Worm (Caenorhabditis elegans) whole organism, L4 larva: ENCODE results near the gene F11C1.10.

Source experiments
- F49E8.2 ChIP-seq: sonication (generic microtip); optimal IDR thresholded peaks from 2 replicates; lab custom pipeline; 2016; ENCODE audit warnings: missing compliant biosample characterization, mild to moderate bottlenecking, missing genetic modification characterization, borderline replicate concordance
- T20F7.1 ChIP-seq: fragments of 200-800 bp; sonication (Bioruptor generic); optimal IDR thresholded peaks from 2 replicates; lab custom pipeline; 2018; ENCODE audit warnings: mild to moderate bottlenecking, missing genetic modification characterization, missing compliant biosample characterization
- ZK546.5 ChIP-seq, 2 experiments: sonication (generic microtip); optimal IDR thresholded peaks; 2 replicates each; lab custom pipeline; 2017; ENCODE audit warnings: missing biosample characterization in 2 of 2, missing genetic modification characterization in 2 of 2
- aha-1 ChIP-seq: fragments of 150-350 bp; peaks from one replicate; lab custom pipeline; 2014; ENCODE audit warnings: missing biosample characterization, missing genetic modification characterization
- aly-2 ChIP-seq: sonication (generic microtip); optimal IDR thresholded peaks from 2 replicates; lab custom pipeline; 2018; ENCODE audit warnings: missing biosample characterization, missing genetic modification characterization
- ama-1 ChIP-seq: fragments of 150-350 bp; optimal IDR thresholded peaks from 2 replicates; lab custom pipeline; 2014; ENCODE audit warnings: inconsistent platforms, mixed read lengths
- attf-4 ChIP-seq: sonication (generic microtip); optimal IDR thresholded peaks from 3 replicates; lab custom pipeline; 2017; ENCODE audit warnings: missing biosample characterization, missing genetic modification characterization
- ceh-28 ChIP-seq: fragments of 150-350 bp; optimal IDR thresholded peaks from 2 replicates; lab custom pipeline; 2014; ENCODE audit warnings: missing biosample characterization, missing genetic modification reagents, missing genetic modification characterization
- ceh-32 ChIP-seq: sonication (generic microtip); optimal IDR thresholded peaks from 2 replicates; lab custom pipeline; 2016; ENCODE audit warnings: mild to moderate bottlenecking, missing genetic modification characterization, missing compliant biosample characterization; ENCODE audit not compliant: poor library complexity
- ceh-82 ChIP-seq: sonication (generic microtip); optimal IDR thresholded peaks from 2 replicates; lab custom pipeline; 2017; ENCODE audit warnings: missing biosample characterization, missing genetic modification characterization
- ces-1 ChIP-seq: fragments of 150-350 bp; sonication (generic microtip); optimal IDR thresholded peaks from 4 replicates; lab custom pipeline; 2014; ENCODE audit warnings: missing biosample characterization, missing genetic modification reagents, missing genetic modification characterization
- egl-43 ChIP-seq: fragments of 200-800 bp; sonication (Bioruptor generic); IDR thresholded peaks from 2 replicates; pipeline ENCODE4 v1.3.6; 2022; ENCODE audit warnings: missing genetic modification reagents, missing genetic modification characterization, missing compliant biosample characterization
- fkh-10 ChIP-seq: fragments of 150-350 bp; optimal IDR thresholded peaks from 2 replicates; lab custom pipeline; 2014; ENCODE audit warnings: missing biosample characterization, missing genetic modification reagents, missing genetic modification characterization
- fos-1 ChIP-seq: fragments of 150-350 bp; optimal IDR thresholded peaks from 2 replicates; lab custom pipeline; 2014; ENCODE audit warnings: missing biosample characterization, missing genetic modification characterization
- gei-8 ChIP-seq: fragments of 200-800 bp; sonication (Bioruptor generic); optimal IDR thresholded peaks from 2 replicates; lab custom pipeline; 2018; ENCODE audit warnings: mild to moderate bottlenecking, missing genetic modification characterization, missing compliant biosample characterization
- lim-7 ChIP-seq: fragments of 200-800 bp; sonication (Bioruptor generic); IDR thresholded peaks from 2 replicates; pipeline ENCODE4 v1.3.6; 2022; ENCODE audit warnings: missing genetic modification characterization, missing compliant biosample characterization
- lin-38 ChIP-seq: fragments of 200-800 bp; sonication (Bioruptor generic); IDR thresholded peaks from 2 replicates; pipeline ENCODE4 v1.3.6; 2022; ENCODE audit warnings: missing genetic modification reagents, missing genetic modification characterization, missing compliant biosample characterization
- lin-39 ChIP-seq: fragments of 150-350 bp; optimal IDR thresholded peaks from 2 replicates; lab custom pipeline; 2014; ENCODE audit warnings: missing biosample characterization, missing genetic modification reagents, missing genetic modification characterization
- lir-3 ChIP-seq: sonication (generic microtip); optimal IDR thresholded peaks from 2 replicates; lab custom pipeline; 2016; ENCODE audit warnings: mild to moderate bottlenecking, missing genetic modification characterization, missing compliant biosample characterization
- mep-1 ChIP-seq: fragments of 150-350 bp; sonication (generic microtip); optimal IDR thresholded peaks from 3 replicates; lab custom pipeline; 2014; ENCODE audit warnings: missing biosample characterization, missing genetic modification characterization
- mes-2 ChIP-seq: sonication (generic microtip); optimal IDR thresholded peaks from 2 replicates; lab custom pipeline; 2016; ENCODE audit warnings: missing genotype, mild to moderate bottlenecking, missing genetic modification characterization, missing compliant biosample characterization; ENCODE audit not compliant: poor library complexity, severe bottlenecking
- nhr-11 ChIP-seq: fragments of 150-350 bp; optimal IDR thresholded peaks from 2 replicates; lab custom pipeline; 2014; ENCODE audit warnings: missing biosample characterization, missing genetic modification characterization
- nhr-28 ChIP-seq: fragments of 150-350 bp; optimal IDR thresholded peaks from 2 replicates; lab custom pipeline; 2014; ENCODE audit warnings: missing biosample characterization, missing genetic modification characterization
- nhr-6 ChIP-seq: fragments of 150-350 bp; optimal IDR thresholded peaks from 2 replicates; lab custom pipeline; 2014; ENCODE audit warnings: missing biosample characterization, missing genetic modification characterization
- nhr-77 ChIP-seq: fragments of 150-350 bp; optimal IDR thresholded peaks from 2 replicates; lab custom pipeline; 2014; ENCODE audit warnings: missing biosample characterization, missing genetic modification characterization
- pha-4 ChIP-seq, 2 experiments: fragments of 150-350 bp in 1 of 2; fragments of 200-800 bp in 1 of 2; sonication (Bioruptor generic) in 1 of 2; IDR thresholded peaks in 1 of 2; optimal IDR thresholded peaks in 1 of 2; 2 replicates each; pipeline versions ENCODE4 v1.3.6 to Lab custom; 2014 to 2022; ENCODE audit warnings: missing genetic modification characterization in 2 of 2, missing genetic modification reagents in 2 of 2, missing biosample characterization in 1 of 2, missing compliant biosample characterization in 1 of 2
- sdz-12 ChIP-seq: fragments of 200-800 bp; sonication (Bioruptor generic); optimal IDR thresholded peaks from 2 replicates; lab custom pipeline; 2018; ENCODE audit warnings: mild to moderate bottlenecking, missing genetic modification characterization, missing compliant biosample characterization
- tra-1 ChIP-seq: fragments of 200-800 bp; sonication (Bioruptor generic); IDR thresholded peaks from 2 replicates; pipeline ENCODE4 v1.3.6; 2022; ENCODE audit warnings: missing genetic modification reagents, missing genetic modification characterization, missing compliant biosample characterization
- unc-130 ChIP-seq: sonication (generic microtip); optimal IDR thresholded peaks from 2 replicates; lab custom pipeline; 2016; ENCODE audit warnings: missing genetic modification reagents, missing genetic modification characterization, missing compliant biosample characterization
- unc-62 ChIP-seq, 3 experiments: fragments of 150-350 bp in 1 of 3; sonication (generic microtip); optimal IDR thresholded peaks in 2 of 3; peaks in 1 of 3; 1 replicate in 1 of 3; 2 replicates in 2 of 3; lab custom pipeline; 2014 to 2017; ENCODE audit warnings: missing biosample characterization in 3 of 3, missing genetic modification characterization in 3 of 3, missing genetic modification reagents in 3 of 3, missing genotype in 1 of 3
- zfp-2 ChIP-seq: sonication (generic microtip); optimal IDR thresholded peaks from 2 replicates; lab custom pipeline; 2016; ENCODE audit warnings: mild to moderate bottlenecking, missing genetic modification characterization, missing compliant biosample characterization
- zip-2 ChIP-seq: fragments of 150-350 bp; optimal IDR thresholded peaks from 2 replicates; lab custom pipeline; 2014; ENCODE audit warnings: missing biosample characterization, missing genetic modification characterization

Gene F11C1.10

DNA sequence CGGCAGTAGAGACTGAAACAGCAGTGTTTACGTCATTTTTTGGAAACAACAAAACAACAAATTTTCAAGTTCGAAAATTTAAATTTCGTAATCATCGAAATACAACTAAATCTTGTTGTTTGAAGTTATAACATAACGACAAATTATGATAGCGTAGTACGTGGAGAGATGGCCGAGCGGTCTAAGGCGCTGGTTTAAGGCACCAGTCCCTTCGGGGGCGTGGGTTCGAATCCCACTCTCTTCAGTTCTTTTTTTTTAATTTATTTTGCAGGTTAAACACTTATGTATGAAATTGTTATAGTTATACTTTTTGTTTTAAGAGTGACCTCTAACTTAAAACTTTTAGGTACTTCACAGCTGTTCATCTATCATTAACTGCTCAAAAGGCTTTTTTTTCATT lies 34.6 kb upstream of the F11C1.10 start (continued):
- no peak for TF ChIP-seq zfp-2 (tag; lab: Kevin White, UChicago)
- no peak for TF ChIP-seq lin-39 (tag; lab: Kevin White, UChicago)
- no peak for TF ChIP-seq unc-62 (GFP tag; optimal IDR thresholded peaks at IDR 0.05 in 1 of 2; lab: Kevin White, UChicago)
- TF ChIP-seq unc-62 (tag; optimal IDR thresholded peaks at IDR 0.05; lab: Kevin White, UChicago): no peak
- no peak for TF ChIP-seq nhr-11 (tag; lab: Kevin White, UChicago)

DNA sequence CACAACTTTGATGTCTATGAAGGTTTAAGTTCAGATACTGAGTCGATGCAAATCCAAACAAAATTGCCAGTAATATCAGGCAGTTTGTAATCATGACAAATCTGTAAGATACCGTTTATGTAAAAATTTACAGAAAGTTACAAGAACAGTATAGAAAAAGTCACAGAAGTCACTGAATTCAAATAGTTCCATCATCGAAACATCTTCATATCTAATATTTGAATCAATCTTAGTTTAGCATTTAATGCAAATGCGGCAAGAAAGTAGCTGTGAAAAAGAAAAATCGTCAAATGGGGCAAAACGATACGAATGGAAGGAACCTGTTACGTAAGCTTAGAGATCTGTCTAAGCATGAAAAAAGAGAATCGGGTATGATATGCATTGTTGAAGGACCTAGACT lies 33.7 kb upstream of the F11C1.10 start, which contains the start of gene gmap-2:
Gene gmap-2 (minus strand): TSS at position 101 of the 400 bp plus-strand sequence.
- TF ChIP-seq ZK546.5 (tag; optimal IDR thresholded peaks at IDR 0.05; lab: Kevin White, UChicago): no peak
- no peak for TF ChIP-seq nhr-77 (tag; lab: Kevin White, UChicago)
- no peak for TF ChIP-seq egl-43 (GFP tag; lab: Robert Waterston, UW)
- no peak for TF ChIP-seq mep-1
- TF ChIP-seq lin-39 (tag; lab: Kevin White, UChicago): no peak
- no peak for TF ChIP-seq fos-1 (tag; lab: Kevin White, UChicago)
- no peak for TF ChIP-seq lim-7 (GFP tag; lab: Robert Waterston, UW)
- no peak for TF ChIP-seq ceh-28 (tag; lab: Kevin White, UChicago)
- TF ChIP-seq tra-1 (GFP tag; lab: Robert Waterston, UW): no peak
- TF ChIP-seq, all 104 proteins: peak for 0

DNA sequence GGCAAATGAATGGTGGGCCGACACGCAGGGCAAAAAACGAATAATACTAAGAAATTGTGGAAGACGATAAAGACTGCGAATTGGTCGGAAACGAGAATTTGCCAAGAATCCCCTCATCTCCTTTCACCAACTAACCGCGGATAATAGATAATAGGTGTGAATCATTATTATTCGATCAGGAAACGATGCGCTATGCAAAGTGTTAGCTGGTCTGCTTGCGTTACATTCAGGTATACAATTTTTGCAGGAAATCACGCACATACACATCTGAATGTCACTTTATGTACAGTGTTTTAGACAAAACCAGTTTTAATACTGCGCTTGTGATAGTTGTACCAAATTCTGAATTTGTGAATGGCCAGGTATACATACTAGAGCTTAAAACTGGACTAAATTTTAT lies 32.2 kb upstream of the F11C1.10 start:
- TF ChIP-seq unc-62 (GFP tag; optimal IDR thresholded peaks at IDR 0.05 in 1 of 2; lab: Kevin White, UChicago) (peak in 1 of 2 experiments; percentile 54), unc-62 (tag; optimal IDR thresholded peaks at IDR 0.05; lab: Kevin White, UChicago) (no peak), ceh-32 (tag; lab: Kevin White, UChicago) (no peak), mes-2 (tag; lab: Kevin White, UChicago) (no peak), zip-2 (tag; lab: Kevin White, UChicago) (no peak), nhr-6 (no peak), ces-1 (no peak), nhr-28 (no peak), ceh-82 (no peak), gei-8 (no peak), F49E8.2 (tag; lab: Kevin White, UChicago) (no peak), T20F7.1 (GFP tag; lab: Kevin White, UChicago) (no peak), ama-1 (lab: Kevin White, UChicago) (no peak), attf-4 (tag; lab: Kevin White, UChicago) (no peak), aha-1 (tag; lab: Kevin White, UChicago) (peak; percentile 97), sdz-12 (no peak)
- TF ChIP-seq, all 104 proteins: peak for 2

DNA sequence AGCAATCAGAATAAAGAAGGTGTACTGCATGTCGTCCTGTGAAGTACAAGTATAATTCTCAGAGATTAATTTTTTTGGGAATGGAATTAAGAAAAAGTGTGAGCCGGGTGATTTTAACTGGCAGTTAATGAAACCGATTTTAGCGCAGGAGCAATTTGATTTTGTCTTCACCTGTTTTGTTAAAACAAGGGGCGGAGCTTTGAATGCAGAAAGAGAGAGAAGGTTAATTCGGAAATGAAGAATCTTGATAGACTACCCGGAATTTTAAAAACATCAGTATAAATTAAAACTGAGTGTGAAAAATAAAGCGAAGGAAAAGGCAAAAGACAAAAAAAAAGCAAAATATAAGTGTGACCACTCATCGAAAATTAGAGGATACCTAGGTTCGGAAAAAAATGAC lies 30.3 kb upstream of the F11C1.10 start, which contains the start of gene C05E7.3:
Gene C05E7.3 (minus strand): TSS at position 101 of the 400 bp plus-strand sequence.
- no peak for TF ChIP-seq pha-4 (GFP tag; IDR thresholded peaks at IDR 0.05; lab: Robert Waterston, UW)
- no peak for TF ChIP-seq pha-4 (tag; optimal IDR thresholded peaks at IDR 0.05; lab: Kevin White, UChicago)
- no peak for TF ChIP-seq lin-38 (GFP tag; lab: Robert Waterston, UW)

DNA sequence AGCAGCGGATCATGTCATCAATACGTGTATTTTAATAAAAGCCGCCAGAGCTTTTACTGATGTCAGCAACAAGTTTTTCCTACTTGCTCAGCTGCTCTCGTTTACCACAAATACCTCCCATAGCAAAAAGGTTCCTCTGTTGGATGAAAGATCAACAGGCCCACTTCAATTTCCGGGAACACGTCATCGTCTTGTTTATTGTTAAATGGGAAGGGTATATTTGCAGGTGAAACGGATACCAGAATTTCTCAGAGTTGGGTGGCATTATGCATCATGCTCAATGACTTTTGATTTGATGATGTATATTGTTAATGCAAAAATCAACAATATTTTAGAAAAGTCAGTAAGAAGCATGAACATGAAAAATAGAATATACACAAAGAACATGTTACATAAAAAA lies 25.7 kb upstream of the F11C1.10 start:
- TF ChIP-seq unc-130 (no peak), aly-2 (tag; lab: Kevin White, UChicago) (no peak), aha-1 (tag; lab: Kevin White, UChicago) (peak; percentile 59)

DNA sequence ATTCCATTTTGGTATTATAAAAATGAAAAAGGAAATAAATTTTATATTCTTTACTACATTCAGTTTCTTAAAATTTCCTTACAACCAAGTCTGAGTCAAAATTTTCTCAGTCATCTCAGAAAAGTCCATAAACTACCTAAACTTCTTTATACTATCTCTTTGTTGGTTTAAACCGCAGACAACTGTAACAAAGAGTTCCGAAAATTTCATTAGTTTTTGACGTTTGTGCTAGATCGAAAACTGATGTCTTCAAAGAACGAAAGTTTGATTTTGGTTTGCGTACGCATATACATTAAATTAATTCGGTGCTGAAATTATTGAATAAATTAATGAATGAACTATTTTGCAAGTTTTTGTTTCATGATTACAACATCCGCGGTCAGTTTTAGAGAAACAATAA lies 18.0 kb upstream of the F11C1.10 start:
- TF ChIP-seq lir-3 (tag; lab: Kevin White, UChicago) (no peak), fkh-10 (GFP tag; lab: Kevin White, UChicago) (peak; percentile 61)
